Worm (Caenorhabditis elegans) whole organism, midembryonic: Measurements from ENCODE around the gene F36A4.4.

ENCODE experiments used
- T22C8.4 ChIP-seq: fragments of 200-800 bp; sonication (Bioruptor generic); IDR thresholded peaks from 2 replicates; pipeline ENCODE4 v1.3.6; 2022; ENCODE audit warnings: missing genetic modification characterization, missing compliant biosample characterization
- cog-1 ChIP-seq: sonication (generic microtip); optimal IDR thresholded peaks from 2 replicates; lab custom pipeline; 2016; ENCODE audit warnings: missing genetic modification characterization, missing compliant biosample characterization
- flt-1 ChIP-seq: fragments of 200-800 bp; sonication (Bioruptor generic); IDR thresholded peaks from 2 replicates; pipeline ENCODE4 v1.3.6; 2022; ENCODE audit warnings: missing genetic modification characterization, missing compliant biosample characterization
- klf-2 ChIP-seq: fragments of 200-800 bp; sonication (Bioruptor generic); conservative IDR thresholded peaks from 2 replicates; pipeline ENCODE4 v1.3.6; 2022; ENCODE audit warnings: missing genetic modification reagents, missing genetic modification characterization, missing compliant biosample characterization
- med-1 ChIP-seq: sonication (generic microtip); optimal IDR thresholded peaks from 2 replicates; lab custom pipeline; 2017; ENCODE audit warnings: missing genetic modification characterization, mild to moderate bottlenecking, missing compliant biosample characterization, antibody characterized with exemption, missing genetic modification reagents; ENCODE audit not compliant: insufficient read depth
- ref-1 ChIP-seq: fragments of 200-800 bp; sonication (Bioruptor generic); conservative IDR thresholded peaks from 2 replicates; pipeline ENCODE4 v1.3.6; 2022; ENCODE audit warnings: missing genetic modification reagents, missing genetic modification characterization, missing compliant biosample characterization
- tab-1 ChIP-seq: fragments of 200-800 bp; sonication (Bioruptor generic); IDR thresholded peaks from 2 replicates; pipeline ENCODE4 v1.3.6; 2022; ENCODE audit warnings: missing genetic modification characterization, missing compliant biosample characterization
- ztf-23 ChIP-seq: fragments of 200-800 bp; sonication (Bioruptor generic); IDR thresholded peaks from 2 replicates; pipeline ENCODE4 v1.3.6; 2022; ENCODE audit warnings: missing genetic modification reagents, missing genetic modification characterization, missing compliant biosample characterization
- ztf-29 ChIP-seq: fragments of 200-800 bp; sonication (Bioruptor generic); IDR thresholded peaks from 2 replicates; pipeline ENCODE4 v1.3.6; 2022; ENCODE audit warnings: missing genetic modification reagents, missing genetic modification characterization, missing compliant biosample characterization

F36A4.4 gene

ce11 chrIV:4272167-4272566 lies 4.7 kb downstream of the F36A4.4 start, which contains the start of gene F36A4.1:
Gene F36A4.1, plus strand, starts transcription at chrIV:4272467.
- TF ChIP-seq ztf-29: no peak

DNA sequence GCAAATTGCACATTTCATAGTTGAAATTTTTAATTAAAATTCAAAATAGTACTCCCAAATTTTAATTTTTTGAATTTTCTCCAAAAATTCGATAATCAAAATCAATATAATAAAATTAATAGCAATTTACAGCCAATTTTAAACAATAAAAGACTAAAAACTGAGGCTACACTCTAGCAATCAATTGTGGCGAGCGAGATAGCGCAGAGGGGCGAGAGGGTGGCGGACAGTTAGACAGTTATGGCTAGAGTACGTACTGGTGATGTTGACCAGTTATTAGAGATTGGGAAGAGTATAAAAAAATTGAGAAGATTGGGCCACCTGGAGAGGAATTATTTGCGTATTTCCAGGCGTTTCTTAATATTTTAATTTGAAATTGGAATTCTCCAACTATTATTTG lies 10.3 kb downstream of the F36A4.4 start, which contains the start of gene nhr-78:
nhr-78 (minus strand) TSS at position 182 of the 400 bp plus-strand sequence.
- TF ChIP-seq klf-2 (no peak), tab-1 (GFP tag; lab: Robert Waterston, UW) (no peak), ztf-23 (GFP tag; lab: Robert Waterston, UW) (no peak), ref-1 (GFP tag; lab: Robert Waterston, UW) (no peak), flt-1 (GFP tag; lab: Robert Waterston, UW) (no peak), ztf-29 (no peak), T22C8.4 (GFP tag; lab: Robert Waterston, UW) (no peak), med-1 (no peak), cog-1 (tag; lab: Kevin White, UChicago) (no peak)

DNA sequence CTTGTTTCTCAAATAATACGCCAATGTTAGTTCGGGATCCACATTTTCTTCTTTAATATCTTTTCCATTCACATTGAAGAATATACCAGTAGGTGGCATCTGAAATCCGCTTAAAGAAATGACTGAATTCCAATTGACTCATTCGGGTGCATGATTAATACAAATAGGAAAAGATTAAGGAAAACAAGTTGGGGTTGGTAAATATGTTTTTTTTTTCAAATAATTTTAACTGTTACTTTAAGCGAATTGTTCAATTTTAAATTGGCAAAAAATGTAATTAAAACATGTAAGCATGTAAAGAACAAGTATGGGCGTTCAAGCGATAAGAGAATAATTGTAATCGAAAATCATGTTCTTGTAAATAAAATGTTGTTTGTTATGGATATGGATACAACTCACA lies 16.6 kb downstream of the F36A4.4 start, which contains the start of gene F15E6.6:
F15E6.6 (minus strand) TSS at position 101 of the 400 bp plus-strand sequence.
- TF ChIP-seq med-1 (no peak), flt-1 (GFP tag; lab: Robert Waterston, UW) (no peak), ref-1 (GFP tag; lab: Robert Waterston, UW) (no peak), klf-2 (no peak), tab-1 (GFP tag; lab: Robert Waterston, UW) (no peak), ztf-23 (GFP tag; lab: Robert Waterston, UW) (no peak), T22C8.4 (GFP tag; lab: Robert Waterston, UW) (no peak)

ce11 chrIV:4284989-4285388 lies 17.6 kb downstream of the F36A4.4 start:
- no peak for TF ChIP-seq ztf-29
- no peak for TF ChIP-seq med-1
- no peak for TF ChIP-seq ztf-23 (GFP tag; lab: Robert Waterston, UW)
- no peak for TF ChIP-seq tab-1 (GFP tag; lab: Robert Waterston, UW)
- no peak for TF ChIP-seq cog-1 (tag; lab: Kevin White, UChicago)
- TF ChIP-seq ref-1 (GFP tag; lab: Robert Waterston, UW): no peak
- TF ChIP-seq T22C8.4 (GFP tag; lab: Robert Waterston, UW): no peak
- TF ChIP-seq flt-1 (GFP tag; lab: Robert Waterston, UW): no peak
- no peak for TF ChIP-seq klf-2

DNA sequence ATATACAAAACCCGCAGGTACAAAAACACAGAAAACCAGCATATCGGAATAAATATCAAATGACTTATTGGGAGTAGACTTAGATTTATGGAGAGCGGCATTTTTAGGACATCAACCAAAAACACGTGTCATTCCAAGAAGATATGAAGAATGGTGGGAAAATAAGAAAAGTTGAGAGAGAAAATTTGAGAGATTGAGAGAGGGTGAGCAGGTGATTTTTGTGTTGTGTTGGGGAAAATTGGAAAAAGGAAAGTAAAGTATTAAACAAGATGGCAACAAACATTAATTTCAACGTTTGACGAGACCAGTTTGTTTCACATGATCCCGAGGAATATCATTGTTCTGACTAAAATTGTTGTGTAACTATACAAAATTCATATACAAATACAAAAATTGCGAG lies 20.9 kb downstream of the F36A4.4 start, which contains the start of gene srv-4:
srv-4 (minus strand) TSS at position 101 of the 400 bp plus-strand sequence.
- TF ChIP-seq med-1: no peak
- no peak for TF ChIP-seq cog-1 (tag; lab: Kevin White, UChicago)
- TF ChIP-seq flt-1 (GFP tag; lab: Robert Waterston, UW): no peak

DNA sequence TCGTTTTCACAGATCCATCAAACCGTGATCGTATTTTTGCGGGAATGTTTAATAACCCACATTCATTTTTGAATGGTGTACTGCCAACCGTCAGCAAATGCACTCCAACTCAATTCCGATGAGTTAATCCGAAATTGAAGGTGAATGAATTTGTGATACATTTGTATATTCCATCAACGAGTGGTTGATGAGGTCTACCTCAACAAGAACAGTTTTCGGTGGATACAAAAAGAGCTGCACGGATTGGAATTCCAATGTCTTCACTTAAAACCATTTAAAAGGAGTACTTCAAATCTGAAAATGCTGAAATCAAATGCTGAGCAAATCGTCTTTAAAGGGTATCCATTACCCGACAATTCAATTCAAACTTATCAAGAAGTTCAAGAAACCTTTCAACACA lies 21.8 kb downstream of the F36A4.4 start, which contains the start of gene F15E6.5:
F15E6.5 (plus strand) TSS at position 301 of the 400 bp plus-strand sequence.
- TF ChIP-seq flt-1 (GFP tag; lab: Robert Waterston, UW): no peak
- TF ChIP-seq med-1: no peak
- TF ChIP-seq cog-1 (tag; lab: Kevin White, UChicago): no peak
- no peak for TF ChIP-seq tab-1 (GFP tag; lab: Robert Waterston, UW)
- no peak for TF ChIP-seq ref-1 (GFP tag; lab: Robert Waterston, UW)
- no peak for TF ChIP-seq T22C8.4 (GFP tag; lab: Robert Waterston, UW)
- no peak for TF ChIP-seq klf-2
- TF ChIP-seq ztf-23 (GFP tag; lab: Robert Waterston, UW): no peak

- TF ChIP-seq ztf-29 (no peak), klf-2 (no peak), ref-1 (GFP tag; lab: Robert Waterston, UW) (no peak), ztf-23 (GFP tag; lab: Robert Waterston, UW) (no peak)
Observed at ce11 chrIV:4290472-4290871, 23.1 kb downstream of the F36A4.4 start, which contains the start of gene dct-7. Gene dct-7, minus strand, starts transcription at chrIV:4290572.

ce11 chrIV:4291174-4291573 lies 23.8 kb downstream of the F36A4.4 start, which contains the start of gene F15E6.4:
Gene F15E6.4, plus strand, starts transcription at chrIV:4291474.
- no peak for TF ChIP-seq ztf-23 (GFP tag; lab: Robert Waterston, UW)
- no peak for TF ChIP-seq T22C8.4 (GFP tag; lab: Robert Waterston, UW)
- TF ChIP-seq klf-2: no peak
- TF ChIP-seq ref-1 (GFP tag; lab: Robert Waterston, UW): no peak
- no peak for TF ChIP-seq flt-1 (GFP tag; lab: Robert Waterston, UW)
- TF ChIP-seq tab-1 (GFP tag; lab: Robert Waterston, UW): no peak
- no peak for TF ChIP-seq ztf-29
- no peak for TF ChIP-seq cog-1 (tag; lab: Kevin White, UChicago)
- TF ChIP-seq med-1: no peak

- no peak for TF ChIP-seq cog-1 (tag; lab: Kevin White, UChicago)
- TF ChIP-seq ztf-29: no peak
- no peak for TF ChIP-seq klf-2
- no peak for TF ChIP-seq med-1
- TF ChIP-seq flt-1 (GFP tag; lab: Robert Waterston, UW): no peak
- TF ChIP-seq tab-1 (GFP tag; lab: Robert Waterston, UW): no peak
- no peak for TF ChIP-seq ref-1 (GFP tag; lab: Robert Waterston, UW)
- no peak for TF ChIP-seq T22C8.4 (GFP tag; lab: Robert Waterston, UW)
Observed at ce11 chrIV:4292569-4292968, 25.1 kb downstream of the F36A4.4 start, which contains the start of gene F15E6.10. Gene F15E6.10, plus strand, starts transcription at chrIV:4292869.

ce11 chrIV:4294552-4294951 lies 27.1 kb downstream of the F36A4.4 start, which contains the start of gene F15E6.3:
Gene F15E6.3, plus strand, starts transcription at chrIV:4294895.
- no peak for TF ChIP-seq med-1
- no peak for TF ChIP-seq T22C8.4 (GFP tag; lab: Robert Waterston, UW)
- no peak for TF ChIP-seq ztf-23 (GFP tag; lab: Robert Waterston, UW)
- no peak for TF ChIP-seq tab-1 (GFP tag; lab: Robert Waterston, UW)
- TF ChIP-seq cog-1 (tag; lab: Kevin White, UChicago): no peak
- TF ChIP-seq flt-1 (GFP tag; lab: Robert Waterston, UW): no peak
- no peak for TF ChIP-seq ref-1 (GFP tag; lab: Robert Waterston, UW)
- TF ChIP-seq klf-2: no peak
- no peak for TF ChIP-seq ztf-29
